Worm (Caenorhabditis elegans) whole organism, mixed stage, embryonic: Measurements from ENCODE around the gene snai-1.

ENCODE experiments used
- bed-3 ChIP-seq: fragments of 200-800 bp; sonication (Bioruptor generic); optimal IDR thresholded peaks from 3 replicates; lab custom pipeline; 2018; ENCODE audit warnings: mild to moderate bottlenecking, missing genetic modification characterization, moderate library complexity, missing compliant biosample characterization
- cnd-1 ChIP-seq: fragments of 200-800 bp; sonication (Bioruptor generic); optimal IDR thresholded peaks from 2 replicates; lab custom pipeline; 2018; ENCODE audit warnings: mild to moderate bottlenecking, missing genetic modification characterization, missing compliant biosample characterization
- lin-32 ChIP-seq: fragments of 200-800 bp; sonication (Bioruptor generic); optimal IDR thresholded peaks from 2 replicates; lab custom pipeline; 2018; ENCODE audit warnings: mild to moderate bottlenecking, missing genetic modification characterization, missing compliant biosample characterization
- mep-1 ChIP-seq: fragments of 150-350 bp; optimal IDR thresholded peaks from 2 replicates; lab custom pipeline; 2017; ENCODE audit warnings: missing biosample characterization, missing genetic modification reagents, missing genetic modification characterization, inconsistent platforms
- mls-2 ChIP-seq: sonication (generic microtip); optimal IDR thresholded peaks from 2 replicates; lab custom pipeline; 2016; ENCODE audit warnings: mild to moderate bottlenecking, missing genetic modification characterization, moderate library complexity, missing compliant biosample characterization
- nhr-12 ChIP-seq: fragments of 150-350 bp; optimal IDR thresholded peaks from 2 replicates; lab custom pipeline; 2014; ENCODE audit warnings: missing biosample characterization, missing genetic modification characterization
- nhr-237 ChIP-seq: fragments of 150-350 bp; optimal IDR thresholded peaks from 2 replicates; lab custom pipeline; 2014; ENCODE audit warnings: missing biosample characterization, missing genetic modification characterization
- ztf-11 ChIP-seq: fragments of 150-350 bp; optimal IDR thresholded peaks from 2 replicates; lab custom pipeline; 2014; ENCODE audit warnings: missing biosample characterization, missing genetic modification characterization

DNA sequence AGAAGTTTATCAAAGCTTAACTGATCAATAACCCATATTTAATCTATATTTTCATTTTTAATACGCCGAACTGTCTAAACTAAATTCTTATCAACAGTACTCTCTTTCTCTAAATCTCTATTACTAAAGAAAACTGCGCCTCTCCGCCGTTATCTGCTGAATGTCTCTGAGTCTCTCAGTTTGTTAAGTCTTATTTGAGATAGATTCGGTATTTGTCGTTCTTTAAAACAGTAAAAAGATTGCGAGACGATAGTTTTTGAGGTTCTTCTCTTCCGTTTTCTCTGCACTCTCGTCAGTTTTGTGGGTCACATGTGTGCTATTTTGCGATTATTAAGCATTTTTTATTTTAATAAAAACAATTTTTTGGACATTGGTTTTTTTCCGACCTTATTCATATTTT lies 39.3 kb downstream of the snai-1 start, which contains the start of gene sma-10:
- TF ChIP-seq bed-3 (GFP tag; lab: Kevin White, UChicago), result no peak
- no peak for TF ChIP-seq lin-32 (GFP tag; lab: Kevin White, UChicago)
- no peak for TF ChIP-seq ztf-11 (tag; lab: Kevin White, UChicago)
- no peak for TF ChIP-seq mls-2 (tag; lab: Kevin White, UChicago)
- no peak for TF ChIP-seq mep-1 (tag; lab: Kevin White, UChicago)
- no peak for TF ChIP-seq nhr-237 (tag; lab: Kevin White, UChicago)
- TF ChIP-seq cnd-1, result no peak
- no peak for TF ChIP-seq nhr-12 (tag; lab: Kevin White, UChicago)
